Fruit fly (Drosophila melanogaster) whole organism, embryonic: ENCODE results near the gene CG10089.

ENCODE experiments used
- Adf1 ChIP-seq: fragments of 200-800 bp; sonication (Bioruptor generic); IDR thresholded peaks from 2 replicates; pipeline ENCODE4 v1.3.6; 2022; ENCODE audit warnings: missing biosample characterization, missing genetic modification characterization
- Blimp-1 ChIP-seq: fragments of 200-800 bp; sonication (Bioruptor generic); optimal IDR thresholded peaks from 3 replicates; lab custom pipeline; 2018; ENCODE audit warnings: missing biosample characterization, missing genetic modification characterization, mild to moderate bottlenecking, moderate library complexity, missing genetic modification reagents
- CG10274 ChIP-seq: fragments of 200-800 bp; sonication (Bioruptor generic); optimal IDR thresholded peaks from 3 replicates; lab custom pipeline; 2017; ENCODE audit warnings: missing biosample characterization, mild to moderate bottlenecking, missing genetic modification characterization
- CG10565 ChIP-seq: fragments of 200-800 bp; sonication (Bioruptor generic); optimal IDR thresholded peaks from 3 replicates; lab custom pipeline; 2016; ENCODE audit warnings: missing biosample characterization, mild to moderate bottlenecking, missing genetic modification characterization
- CG10959 ChIP-seq: fragments of 200-800 bp; sonication (Bioruptor generic); IDR thresholded peaks from 2 replicates; pipeline ENCODE4 v1.3.6; 2022; ENCODE audit warnings: missing biosample characterization, missing genetic modification characterization
- CG1647 ChIP-seq: fragments of 200-800 bp; sonication (Bioruptor generic); optimal IDR thresholded peaks from 3 replicates; lab custom pipeline; 2016; ENCODE audit warnings: missing biosample characterization, missing genetic modification characterization
- CG17802 ChIP-seq: fragments of 200-800 bp; sonication (Bioruptor generic); optimal IDR thresholded peaks from 2 replicates; lab custom pipeline; 2018; ENCODE audit warnings: missing biosample characterization, mild to moderate bottlenecking, missing genetic modification characterization, moderate library complexity
- CG1792 ChIP-seq: fragments of 200-800 bp; sonication (Bioruptor generic); optimal IDR thresholded peaks from 2 replicates; lab custom pipeline; 2016; ENCODE audit warnings: missing biosample characterization, missing genetic modification characterization
- CG1832 ChIP-seq: fragments of 200-800 bp; sonication (Bioruptor generic); optimal IDR thresholded peaks from 2 replicates; lab custom pipeline; 2017; ENCODE audit warnings: missing biosample characterization, mild to moderate bottlenecking, missing genetic modification characterization, inconsistent platforms
- CG18599 ChIP-seq: fragments of 200-800 bp; sonication (Bioruptor generic); optimal IDR thresholded peaks from 3 replicates; lab custom pipeline; 2017; ENCODE audit warnings: missing biosample characterization, missing genetic modification characterization, mild to moderate bottlenecking, moderate library complexity, missing genetic modification reagents
- CG2116 ChIP-seq: fragments of 200-800 bp; sonication (Bioruptor generic); optimal IDR thresholded peaks from 3 replicates; lab custom pipeline; 2018; ENCODE audit warnings: missing biosample characterization, mild to moderate bottlenecking, missing genetic modification characterization
- CG3281 ChIP-seq: fragments of 200-800 bp; sonication (Bioruptor generic); optimal IDR thresholded peaks from 3 replicates; lab custom pipeline; 2017; ENCODE audit warnings: missing biosample characterization, mild to moderate bottlenecking, missing genetic modification characterization
- CG4854 ChIP-seq: fragments of 200-800 bp; sonication (Bioruptor generic); optimal IDR thresholded peaks from 2 replicates; lab custom pipeline; 2016; ENCODE audit warnings: missing biosample characterization, missing genetic modification characterization, inconsistent platforms
- CG6654 ChIP-seq: fragments of 200-800 bp; sonication (Bioruptor generic); optimal IDR thresholded peaks from 2 replicates; lab custom pipeline; 2017; ENCODE audit warnings: missing biosample characterization, mild to moderate bottlenecking, missing genetic modification characterization
- CG6791 ChIP-seq: fragments of 200-800 bp; sonication (Bioruptor generic); IDR thresholded peaks from 3 replicates; pipeline ENCODE4 v1.3.6; 2022; ENCODE audit warnings: missing biosample characterization, missing genetic modification characterization; ENCODE audit not compliant: partially characterized antibody
- CG6854 ChIP-seq: fragments of 200-800 bp; sonication (Bioruptor generic); optimal IDR thresholded peaks from 3 replicates; lab custom pipeline; 2017; ENCODE audit warnings: missing biosample characterization, mild to moderate bottlenecking, missing genetic modification characterization
- CG7556 ChIP-seq: fragments of 200-800 bp; sonication (Bioruptor generic); optimal IDR thresholded peaks from 2 replicates; lab custom pipeline; 2017; ENCODE audit warnings: missing biosample characterization, mild to moderate bottlenecking, missing genetic modification characterization
- CG9797 ChIP-seq: fragments of 200-800 bp; sonication (Bioruptor generic); optimal IDR thresholded peaks from 3 replicates; lab custom pipeline; 2018; ENCODE audit warnings: missing biosample characterization, mild to moderate bottlenecking, missing genetic modification characterization
- Dfd ChIP-seq, 2 experiments: fragments of >200 bp; optimal IDR thresholded peaks; 2 replicates each; lab custom pipeline; 2017; ENCODE audit warnings: missing biosample characterization in 2 of 2, missing genetic modification characterization in 2 of 2
- Dp ChIP-seq: fragments of 200-800 bp; sonication (Bioruptor generic); optimal IDR thresholded peaks from 2 replicates; lab custom pipeline; 2018; ENCODE audit warnings: missing biosample characterization, mild to moderate bottlenecking, missing genetic modification characterization, moderate library complexity
- Ets65A ChIP-seq: fragments of 200-800 bp; sonication (Bioruptor generic); peaks from one replicate; lab custom pipeline; 2016; ENCODE audit warnings: missing biosample characterization, missing genetic modification characterization
- Gug ChIP-seq: fragments of 200-800 bp; sonication (Bioruptor generic); IDR thresholded peaks from 4 replicates; pipeline ENCODE4 v1.3.6; 2022; ENCODE audit warnings: missing biosample characterization, missing genetic modification characterization
- Lim3 ChIP-seq: fragments of 200-800 bp; sonication (Bioruptor generic); IDR thresholded peaks from 2 replicates; pipeline ENCODE4 v1.3.6; 2022; ENCODE audit warnings: missing biosample characterization, missing genetic modification characterization
- Meics ChIP-seq: fragments of 200-800 bp; sonication (Bioruptor generic); optimal IDR thresholded peaks from 2 replicates; lab custom pipeline; 2017; ENCODE audit warnings: missing biosample characterization, mild to moderate bottlenecking, missing genetic modification characterization
- Myb ChIP-seq: fragments of 200-800 bp; sonication (Bioruptor generic); optimal IDR thresholded peaks from 2 replicates; lab custom pipeline; 2016; ENCODE audit warnings: missing biosample characterization, missing genetic modification characterization
- amos ChIP-seq: fragments of 200-800 bp; sonication (Bioruptor generic); IDR thresholded peaks from 2 replicates; pipeline ENCODE4 v1.3.6; 2022; ENCODE audit warnings: missing biosample characterization, missing genetic modification characterization; ENCODE audit not compliant: partially characterized antibody
- aop ChIP-seq: fragments of 200-800 bp; sonication (Bioruptor generic); IDR thresholded peaks from 2 replicates; pipeline ENCODE4 v1.3.6; 2022; ENCODE audit warnings: missing biosample characterization, missing genetic modification characterization
- ash1 ChIP-seq: fragments of 200-800 bp; sonication (Bioruptor generic); optimal IDR thresholded peaks from 2 replicates; lab custom pipeline; 2018; ENCODE audit warnings: missing biosample characterization, mild to moderate bottlenecking, missing genetic modification characterization
- br ChIP-seq: fragments of >200 bp; optimal IDR thresholded peaks from 2 replicates; lab custom pipeline; 2017
- btn ChIP-seq: fragments of 200-800 bp; sonication (Bioruptor generic); optimal IDR thresholded peaks from 2 replicates; lab custom pipeline; 2016; ENCODE audit warnings: missing biosample characterization, missing genetic modification characterization
- cwo ChIP-seq: fragments of 200-800 bp; sonication (Bioruptor generic); optimal IDR thresholded peaks from 3 replicates; lab custom pipeline; 2017; ENCODE audit warnings: missing biosample characterization, missing genetic modification characterization, mild to moderate bottlenecking, moderate library complexity, missing genetic modification reagents
- hth ChIP-seq: fragments of >200 bp; optimal IDR thresholded peaks from 2 replicates; lab custom pipeline; 2017; ENCODE audit warnings: inconsistent platforms
- jing ChIP-seq: fragments of 200-800 bp; sonication (Bioruptor generic); optimal IDR thresholded peaks from 2 replicates; lab custom pipeline; 2018; ENCODE audit warnings: missing biosample characterization, mild to moderate bottlenecking, missing genetic modification characterization
- lov ChIP-seq, 2 experiments: fragments of 200-800 bp in 1 of 2; fragments of >200 bp in 1 of 2; sonication (Bioruptor generic) in 1 of 2; IDR thresholded peaks in 1 of 2; optimal IDR thresholded peaks in 1 of 2; 2 replicates in 1 of 2; 3 replicates in 1 of 2; pipeline versions ENCODE4 v1.3.6 to Lab custom; 2017 to 2022; ENCODE audit warnings: missing biosample characterization in 1 of 2, missing genetic modification characterization in 1 of 2
- sd ChIP-seq: fragments of 200-800 bp; sonication (Bioruptor generic); optimal IDR thresholded peaks from 3 replicates; lab custom pipeline; 2018; ENCODE audit warnings: missing biosample characterization, mild to moderate bottlenecking, missing genetic modification characterization, moderate library complexity

The CG10089 gene

DNA sequence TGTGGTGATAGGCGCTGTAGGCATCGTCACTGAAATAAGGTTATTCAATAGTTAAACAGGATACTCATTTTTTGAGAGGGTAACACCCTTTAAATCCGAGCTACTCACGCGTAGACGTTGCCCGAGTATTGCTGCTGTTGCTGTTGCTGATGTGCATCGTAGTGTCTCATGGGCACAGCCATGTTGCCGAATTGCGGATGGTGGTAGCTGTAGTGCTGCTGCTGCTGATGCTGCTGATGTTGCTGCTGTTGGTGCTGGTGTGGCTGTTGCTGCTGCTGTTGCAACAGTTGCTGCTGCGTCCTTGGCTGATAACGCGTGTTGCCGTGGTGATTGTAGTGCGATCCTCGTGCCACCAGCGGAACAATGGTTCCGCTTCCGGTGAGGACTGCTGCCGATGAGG is 44.4 kb downstream of the CG10089 start:
- TF ChIP-seq amos (GFP tag; lab: Robert Waterston, UW) (no peak), Dfd (GFP tag; optimal IDR thresholded peaks at IDR 0.05; lab: Kevin White, UChicago) (peak in 1 of 2 experiments; percentile 26)

DNA sequence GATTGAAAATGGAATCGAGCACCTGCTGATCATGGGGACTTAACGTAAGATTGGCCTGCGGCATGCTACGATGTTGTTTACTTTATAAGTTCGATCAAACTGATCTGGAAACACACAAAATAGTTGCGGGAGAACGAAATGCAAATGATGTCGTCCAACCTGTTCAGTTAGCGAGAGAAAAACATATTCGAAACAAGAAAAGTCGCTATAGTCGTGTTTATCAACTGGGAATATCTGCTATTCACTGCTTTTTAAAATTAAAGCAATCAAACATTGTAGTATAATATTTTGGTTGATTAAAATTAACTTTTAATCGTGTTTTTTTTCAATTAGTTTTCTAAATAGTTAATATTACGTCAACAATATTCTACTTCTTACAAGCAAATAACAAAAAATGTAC is 48.0 kb downstream of the CG10089 start, which contains the start of gene CG14105:
CG14105 (minus strand) TSS at position 101 of the 400 bp plus-strand sequence.
- TF ChIP-seq CG3281 (GFP tag; lab: Kevin White, UChicago) (no peak), CG6654 (GFP tag; lab: Kevin White, UChicago) (no peak), CG10565 (GFP tag; lab: Kevin White, UChicago) (no peak), CG10959 (no peak), CG1792 (GFP tag; lab: Kevin White, UChicago) (no peak), hth (lab: Kevin White, UChicago) (no peak), btn (GFP tag; lab: Kevin White, UChicago) (no peak), CG17802 (no peak)

- TF ChIP-seq CG2116 (GFP tag; lab: Kevin White, UChicago) = no peak
- no peak for TF ChIP-seq jing (GFP tag; lab: Kevin White, UChicago)
- no peak for TF ChIP-seq aop (GFP tag; lab: Robert Waterston, UW)
- no peak for TF ChIP-seq CG4854 (GFP tag; lab: Kevin White, UChicago)
- no peak for TF ChIP-seq hth (lab: Kevin White, UChicago)
- no peak for TF ChIP-seq CG18599
- no peak for TF ChIP-seq lov (optimal IDR thresholded peaks at IDR 0.05; lab: Kevin White, UChicago)
- TF ChIP-seq lov (GFP tag; IDR thresholded peaks at IDR 0.05; lab: Robert Waterston, UW) = no peak
- TF ChIP-seq Lim3 (GFP tag; lab: Robert Waterston, UW) = no peak
- TF ChIP-seq sd (tag; lab: Kevin White, UChicago) = no peak
- TF ChIP-seq Meics (GFP tag; lab: Kevin White, UChicago) = no peak
- no peak for TF ChIP-seq CG9797 (GFP tag; lab: Kevin White, UChicago)
- TF ChIP-seq, all 482 proteins: peak for 0
These were observed 49.0 kb downstream of the CG10089 start, which contains the start of gene CG14106 for dm6 chr3L:13425571-13425970. Gene CG14106 (minus strand): TSS chr3L:13425671.

DNA sequence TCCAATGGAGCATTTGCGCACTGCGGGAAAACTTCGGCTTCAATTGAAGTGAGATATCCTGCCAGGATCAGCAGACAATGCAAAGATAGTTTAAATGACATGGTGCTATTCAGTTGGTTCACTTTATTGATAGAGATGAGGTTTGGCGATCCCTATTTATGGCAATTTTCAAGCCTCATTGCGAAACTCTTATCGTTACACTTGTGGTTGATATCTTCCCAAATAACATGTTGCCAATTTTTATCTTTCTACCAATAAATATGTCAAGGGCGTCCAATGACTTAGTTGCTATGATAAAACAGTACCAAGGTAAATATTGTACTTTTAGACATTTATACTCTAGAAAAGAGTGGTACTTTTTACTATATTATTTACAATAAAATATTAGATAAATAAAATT is 50.5 kb downstream of the CG10089 start, which contains the start of gene CG33263:
CG33263 (minus strand) TSS at position 101 of the 400 bp plus-strand sequence.
- TF ChIP-seq Dp (GFP tag; lab: Kevin White, UChicago) (no peak), ash1 (GFP tag; lab: Kevin White, UChicago) (no peak), Myb (GFP tag; lab: Kevin White, UChicago) (no peak), Blimp-1 (GFP tag; lab: Kevin White, UChicago) (no peak), br (lab: Kevin White, UChicago) (no peak), Gug (GFP tag; lab: Robert Waterston, UW) (no peak), CG7556 (GFP tag; lab: Kevin White, UChicago) (no peak), CG1647 (no peak), CG1832 (no peak), CG6854 (no peak), Adf1 (no peak)
- TF ChIP-seq, all 482 proteins: peak for 0

DNA sequence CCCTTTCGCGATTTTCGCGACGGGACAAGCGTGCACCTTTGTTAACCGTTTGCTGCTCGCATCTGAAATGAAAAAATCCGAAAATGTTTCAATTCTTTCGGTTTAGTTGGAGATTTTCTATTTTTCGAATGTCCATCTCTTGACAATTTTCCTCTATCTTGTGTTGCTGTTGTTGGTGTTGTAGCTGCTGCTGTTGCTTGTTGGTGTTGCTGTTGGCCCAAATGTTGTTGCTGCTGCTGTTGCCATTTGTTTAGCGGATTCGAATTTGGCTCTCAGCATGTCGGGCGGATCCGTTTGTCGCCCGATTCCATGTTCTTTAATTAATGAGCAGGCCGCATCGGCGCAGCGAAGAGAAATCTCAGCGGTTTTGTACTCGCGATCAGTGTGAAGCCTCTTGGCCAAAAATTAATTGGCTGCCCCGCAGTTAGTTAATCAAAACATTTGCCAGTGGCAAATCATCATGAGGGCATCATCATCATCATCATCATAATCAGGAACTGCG is 52.2 kb downstream of the CG10089 start, which contains the start of gene CG32121:
CG32121 (minus strand) TSS at position 51 of the 502 bp plus-strand sequence.
- 0 out of 3 replicates have a peak, but pooled peaks have one; percentile 23 for TF ChIP-seq CG6791 (GFP tag; lab: Robert Waterston, UW)
- peak; percentile 95 for TF ChIP-seq Ets65A (GFP tag; lab: Kevin White, UChicago)
- TF ChIP-seq cwo (GFP tag; lab: Kevin White, UChicago) = no peak
- no peak for TF ChIP-seq CG10274 (GFP tag; lab: Kevin White, UChicago)
